In the genomic region with DNA sequence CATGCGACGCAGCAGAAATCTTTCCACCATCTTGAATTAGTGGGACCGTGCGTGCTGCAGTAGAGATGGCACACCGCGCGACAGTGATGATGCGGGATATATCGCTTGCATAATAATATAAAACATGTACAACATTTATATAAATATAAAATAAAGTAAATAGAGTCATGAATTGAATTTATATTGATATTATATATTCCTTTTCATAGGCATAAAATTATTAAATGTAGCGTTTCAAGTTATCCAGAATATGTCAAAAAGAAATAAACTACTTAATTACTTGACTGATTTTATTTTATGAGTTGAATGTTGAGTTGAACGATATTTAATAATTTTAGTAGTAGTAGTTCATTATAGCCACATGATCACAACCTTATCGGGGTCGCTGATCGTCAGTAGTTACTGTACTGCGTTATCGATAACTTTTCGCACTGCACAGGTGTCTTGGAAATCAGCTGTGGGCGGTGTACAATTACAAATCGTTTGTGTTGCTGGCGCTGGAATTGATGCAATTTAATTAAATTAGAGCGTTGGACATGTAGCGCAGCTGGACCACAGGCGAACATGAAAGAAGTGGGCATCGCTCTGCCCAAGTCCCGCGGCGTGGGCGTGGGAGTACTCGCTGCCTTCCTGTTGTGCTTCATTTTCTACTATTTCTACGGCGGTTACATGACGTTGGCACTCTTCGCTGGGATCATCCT, we compare ENCODE assay signal across 5 fruit fly cellular contexts.
TF ChIP-seq lines count a peak whose summit lies in the region.

A gene (minus strand): TSS at position 43 of the 701 bp plus-strand sequence.
A gene (plus strand): TSS at position 436 of the 701 bp plus-strand sequence.

TF ChIP-seq in whole organism, adult, 20 proteins besides CTCF, POLR2A, EP300 and RAD21 (continued from another document):
- TF ChIP-seq CG33017 (tag; optimal IDR thresholded peaks at IDR 0.05; lab: Kevin White, UChicago) (peak; percentile 82), pad (GFP tag; optimal IDR thresholded peaks at IDR 0.05; lab: Kevin White, UChicago) (peak; percentile 73), cnc (optimal IDR thresholded peaks at IDR 0.05; lab: Kevin White, UChicago) (no peak), bab1 (GFP tag; optimal IDR thresholded peaks at IDR 0.05; lab: Kevin White, UChicago) (peak; percentile 65)
TF ChIP-seq in whole organism, adult: peak in this region for 15.

TF ChIP-seq in whole organism, embryonic, 481 proteins besides CTCF, POLR2A, EP300 and RAD21 (continued from another document and continues in another):
- peak; percentile 51 for TF ChIP-seq emc (GFP tag; optimal IDR thresholded peaks at IDR 0.05; lab: Kevin White, UChicago)
- 0 out of 2 replicates have a peak, but pooled peaks have one; percentile 36 for TF ChIP-seq CG4360 (GFP tag; IDR thresholded peaks at IDR 0.05; lab: Robert Waterston, UW)
- TF ChIP-seq CG15073 (GFP tag; optimal IDR thresholded peaks at IDR 0.05; lab: Kevin White, UChicago): no peak
- 0 out of 2 replicates have a peak, but pooled peaks have one; percentile 28 for TF ChIP-seq gt (GFP tag; IDR thresholded peaks at IDR 0.05; lab: Robert Waterston, UW)
- TF ChIP-seq Asciz (GFP tag; optimal IDR thresholded peaks at IDR 0.05; lab: Kevin White, UChicago): no peak
- TF ChIP-seq Dip3 (GFP tag; optimal IDR thresholded peaks at IDR 0.05; lab: Kevin White, UChicago): peak; percentile 74
- peak; percentile 47 for TF ChIP-seq salm (tag; optimal IDR thresholded peaks at IDR 0.05; lab: Kevin White, UChicago)
- TF ChIP-seq mirr (GFP tag; optimal IDR thresholded peaks at IDR 0.05; lab: Kevin White, UChicago): peak; percentile 15
- peak; percentile 88 for TF ChIP-seq CG7839 (tag; optimal IDR thresholded peaks at IDR 0.05; lab: Kevin White, UChicago)
- TF ChIP-seq Doc2 (GFP tag; IDR thresholded peaks at IDR 0.05; lab: Robert Waterston, UW): 0 out of 2 replicates have a peak, but pooled peaks have one; percentile 60
- TF ChIP-seq CG3407 (GFP tag; optimal IDR thresholded peaks at IDR 0.05; lab: Kevin White, UChicago): peak; percentile 67
- peak; percentile 87 for TF ChIP-seq Dek (tag; optimal IDR thresholded peaks at IDR 0.05; lab: Kevin White, UChicago)
- TF ChIP-seq wek (GFP tag; optimal IDR thresholded peaks at IDR 0.05; lab: Kevin White, UChicago): no peak
- no peak for TF ChIP-seq CG42726 (GFP tag; IDR thresholded peaks at IDR 0.05; lab: Robert Waterston, UW; ENCODE audit: partially characterized antibody)
- TF ChIP-seq BtbVII (GFP tag; optimal IDR thresholded peaks at IDR 0.05; lab: Kevin White, UChicago): peak; percentile 36
- TF ChIP-seq CG4730 (GFP tag; IDR thresholded peaks at IDR 0.05; lab: Robert Waterston, UW): peak; percentile 86
- TF ChIP-seq CG7372 (GFP tag; IDR thresholded peaks at IDR 0.05; lab: Robert Waterston, UW): peak; percentile 78
- TF ChIP-seq nau (GFP tag; optimal IDR thresholded peaks at IDR 0.05; lab: Kevin White, UChicago): no peak
- peak; percentile 88 for TF ChIP-seq Meics (GFP tag; optimal IDR thresholded peaks at IDR 0.05; lab: Kevin White, UChicago)
- TF ChIP-seq CG33557 (GFP tag; optimal IDR thresholded peaks at IDR 0.05; lab: Kevin White, UChicago): peak; percentile 73
- TF ChIP-seq C15 (GFP tag; IDR thresholded peaks at IDR 0.05; lab: Robert Waterston, UW): no peak
- TF ChIP-seq CG10543 (GFP tag; optimal IDR thresholded peaks at IDR 0.05; lab: Kevin White, UChicago): peak; percentile 90
- TF ChIP-seq ken (GFP tag; IDR thresholded peaks at IDR 0.05; lab: Robert Waterston, UW): peak; percentile 83
- TF ChIP-seq CG12236 (GFP tag; optimal IDR thresholded peaks at IDR 0.05; lab: Kevin White, UChicago): no peak
- TF ChIP-seq sd (tag; optimal IDR thresholded peaks at IDR 0.05; lab: Kevin White, UChicago): no peak
- peak; percentile 6 for TF ChIP-seq CHES-1-like (GFP tag; optimal IDR thresholded peaks at IDR 0.05; lab: Kevin White, UChicago)
- TF ChIP-seq CG11695 (GFP tag; IDR thresholded peaks at IDR 0.05; lab: Robert Waterston, UW): peak; percentile 76
- TF ChIP-seq ftz-f1 (GFP tag; optimal IDR thresholded peaks at IDR 0.05; lab: Kevin White, UChicago): peak; percentile 53
- peak; percentile 39 for TF ChIP-seq pzg (GFP tag; optimal IDR thresholded peaks at IDR 0.05; lab: Kevin White, UChicago)

TF ChIP-seq in whole organism, prepupa, 60 proteins besides CTCF, POLR2A, EP300 and RAD21 (continued from another document):
- no peak for TF ChIP-seq dsx (GFP tag; optimal IDR thresholded peaks at IDR 0.05; lab: Kevin White, UChicago; ENCODE audit: poor library complexity, severe bottlenecking)
- peak; percentile 78 for TF ChIP-seq Ets96B (tag; optimal IDR thresholded peaks at IDR 0.05; lab: Kevin White, UChicago)
- TF ChIP-seq fd59A (GFP tag; optimal IDR thresholded peaks at IDR 0.05; lab: Kevin White, UChicago): peak; percentile 64
- peak; percentile 61 for TF ChIP-seq CG8119 (GFP tag; IDR thresholded peaks at IDR 0.05; lab: Robert Waterston, UW)
- no peak for TF ChIP-seq CG8319 (GFP tag; optimal IDR thresholded peaks at IDR 0.05; lab: Kevin White, UChicago)
- peak; percentile 68 for TF ChIP-seq CG1621 (tag; optimal IDR thresholded peaks at IDR 0.05; lab: Kevin White, UChicago)
- peak; percentile 72 for TF ChIP-seq CG11762 (GFP tag; optimal IDR thresholded peaks at IDR 0.05; lab: Kevin White, UChicago; ENCODE audit: insufficient read depth)
- TF ChIP-seq CG31627 (GFP tag; optimal IDR thresholded peaks at IDR 0.05; lab: Kevin White, UChicago): peak; percentile 90
- no peak for TF ChIP-seq CG6854 (GFP tag; optimal IDR thresholded peaks at IDR 0.05; lab: Kevin White, UChicago)
- no peak for TF ChIP-seq CG7368 (GFP tag; optimal IDR thresholded peaks at IDR 0.05; lab: Kevin White, UChicago)
- no peak for TF ChIP-seq OdsH (GFP tag; optimal IDR thresholded peaks at IDR 0.05; lab: Kevin White, UChicago)
- TF ChIP-seq Lpt (GFP tag; optimal IDR thresholded peaks at IDR 0.05; lab: Kevin White, UChicago): no peak
- TF ChIP-seq CG11294 (GFP tag; IDR thresholded peaks at IDR 0.05; lab: Robert Waterston, UW): peak; percentile 82
- peak; percentile 86 for TF ChIP-seq CG6163 (GFP tag; IDR thresholded peaks at IDR 0.05; lab: Robert Waterston, UW)
- peak in 1 of 2 experiments; percentile 69 for TF ChIP-seq salr (GFP tag; optimal IDR thresholded peaks at IDR 0.05; lab: Kevin White, UChicago)
- TF ChIP-seq CG6276 (GFP tag; optimal IDR thresholded peaks at IDR 0.05; lab: Kevin White, UChicago): no peak
- TF ChIP-seq esn (GFP tag; optimal IDR thresholded peaks at IDR 0.05; lab: Kevin White, UChicago): peak; percentile 87
- peak; percentile 83 for TF ChIP-seq CG34406 (GFP tag; optimal IDR thresholded peaks at IDR 0.05; lab: Kevin White, UChicago)

TF ChIP-seq in whole organism, pupa, 21 proteins besides CTCF, POLR2A, EP300 and RAD21 (continued from another document):
- TF ChIP-seq D1 (tag; optimal IDR thresholded peaks at IDR 0.05; lab: Kevin White, UChicago) (no peak), CG15710 (tag; optimal IDR thresholded peaks at IDR 0.05; lab: Kevin White, UChicago) (peak; percentile 80)
TF ChIP-seq in whole organism, pupa: peak in this region for 13.

TF ChIP-seq in whole organism, wandering third instar larva, 38 proteins besides CTCF, POLR2A, EP300 and RAD21 (continued from another document):
- TF ChIP-seq Myc (optimal IDR thresholded peaks at IDR 0.05; lab: Kevin White, UChicago): peak; percentile 73
- peak; percentile 80 for TF ChIP-seq OdsH (GFP tag; optimal IDR thresholded peaks at IDR 0.05; lab: Kevin White, UChicago)
- TF ChIP-seq HLH106 (tag; optimal IDR thresholded peaks at IDR 0.05; lab: Kevin White, UChicago): peak; percentile 92
- no peak for TF ChIP-seq CrebA (GFP tag; optimal IDR thresholded peaks at IDR 0.05; lab: Kevin White, UChicago; ENCODE audit: borderline replicate concordance)
- peak; percentile 34 for TF ChIP-seq Hr83 (GFP tag; optimal IDR thresholded peaks at IDR 0.05; lab: Kevin White, UChicago; ENCODE audit: poor library complexity, severe bottlenecking)
- TF ChIP-seq foxo (GFP tag; optimal IDR thresholded peaks at IDR 0.05; lab: Kevin White, UChicago): peak in 1 of 2 experiments; percentile 91
- TF ChIP-seq tai (GFP tag; optimal IDR thresholded peaks at IDR 0.05; lab: Kevin White, UChicago): no peak
- no peak for TF ChIP-seq br (GFP tag; optimal IDR thresholded peaks at IDR 0.05; lab: Kevin White, UChicago)
- no peak for TF ChIP-seq Mio (GFP tag; optimal IDR thresholded peaks at IDR 0.05; lab: Kevin White, UChicago)
- peak; percentile 84 for TF ChIP-seq psq (GFP tag; optimal IDR thresholded peaks at IDR 0.05; lab: Kevin White, UChicago)
- TF ChIP-seq Sp1 (GFP tag; optimal IDR thresholded peaks at IDR 0.05; lab: Kevin White, UChicago): peak; percentile 84
- TF ChIP-seq Jra (GFP tag; optimal IDR thresholded peaks at IDR 0.05; lab: Kevin White, UChicago): no peak
- TF ChIP-seq usp (GFP tag; optimal IDR thresholded peaks at IDR 0.05; lab: Kevin White, UChicago): no peak
- TF ChIP-seq dmrt93B (GFP tag; optimal IDR thresholded peaks at IDR 0.05; lab: Kevin White, UChicago): no peak
- TF ChIP-seq pan (optimal IDR thresholded peaks at IDR 0.05; lab: Kevin White, UChicago): no peak
